Worm (Caenorhabditis elegans) whole organism, young adult: Measurements from ENCODE around the gene zim-1.

ENCODE experiments used
- B0261.1 ChIP-seq: sonication (generic microtip); optimal IDR thresholded peaks from 2 replicates; lab custom pipeline; 2016; ENCODE audit warnings: mild to moderate bottlenecking, missing genetic modification characterization, moderate library complexity, missing compliant biosample characterization
- B0336.3 ChIP-seq: fragments of 200-800 bp; sonication (Bioruptor generic); IDR thresholded peaks from 2 replicates; pipeline ENCODE4 v1.3.6; 2022; ENCODE audit warnings: missing genetic modification characterization, missing compliant biosample characterization
- F10E7.11 ChIP-seq: sonication (generic microtip); optimal IDR thresholded peaks from 2 replicates; lab custom pipeline; 2017; ENCODE audit warnings: mild to moderate bottlenecking, missing genetic modification characterization, moderate library complexity, missing compliant biosample characterization
- F22D6.2 ChIP-seq: sonication (generic microtip); optimal IDR thresholded peaks from 2 replicates; lab custom pipeline; 2016; ENCODE audit warnings: mild to moderate bottlenecking, missing genetic modification characterization, missing compliant biosample characterization
- F37B4.10 ChIP-seq: fragments of 200-800 bp; sonication (Bioruptor generic); IDR thresholded peaks from 2 replicates; pipeline ENCODE4 v1.3.6; 2022; ENCODE audit warnings: missing genetic modification characterization, missing compliant biosample characterization
- F55B11.4 ChIP-seq: sonication (generic microtip); optimal IDR thresholded peaks from 2 replicates; lab custom pipeline; 2016; ENCODE audit warnings: missing compliant biosample characterization, missing genetic modification characterization, borderline replicate concordance; ENCODE audit not compliant: insufficient read depth
- F57A8.1 ChIP-seq: fragments of 200-800 bp; sonication (Bioruptor generic); optimal IDR thresholded peaks from 2 replicates; lab custom pipeline; 2018; ENCODE audit warnings: mild to moderate bottlenecking, missing genetic modification characterization, moderate library complexity, missing compliant biosample characterization
- F57C9.4 ChIP-seq: sonication (generic microtip); optimal IDR thresholded peaks from 2 replicates; lab custom pipeline; 2017; ENCODE audit warnings: mild to moderate bottlenecking, missing genetic modification characterization, missing compliant biosample characterization
- K11D2.4 ChIP-seq: fragments of 200-800 bp; sonication (Bioruptor generic); IDR thresholded peaks from 2 replicates; pipeline ENCODE4 v1.3.6; 2022; ENCODE audit warnings: missing genetic modification reagents, missing genetic modification characterization, missing compliant biosample characterization
- T07F8.4 ChIP-seq: sonication (generic microtip); optimal IDR thresholded peaks from 2 replicates; lab custom pipeline; 2016; ENCODE audit warnings: mild to moderate bottlenecking, missing genetic modification characterization, moderate library complexity, missing compliant biosample characterization
- T26A5.8 ChIP-seq: sonication (generic microtip); optimal IDR thresholded peaks from 2 replicates; lab custom pipeline; 2016; ENCODE audit warnings: missing genetic modification characterization, missing compliant biosample characterization
- Y53G8AR.9 ChIP-seq: fragments of 200-800 bp; sonication (Bioruptor generic); conservative IDR thresholded peaks from 2 replicates; pipeline ENCODE4 v1.3.6; 2022; ENCODE audit warnings: missing genetic modification reagents, missing genetic modification characterization, missing compliant biosample characterization
- Y67H2A.10 ChIP-seq: fragments of 200-800 bp; sonication (Bioruptor generic); conservative IDR thresholded peaks from 2 replicates; pipeline ENCODE4 v1.3.6; 2022; ENCODE audit warnings: missing genetic modification reagents, missing genetic modification characterization, missing compliant biosample characterization
- athp-1 ChIP-seq: sonication (generic microtip); optimal IDR thresholded peaks from 2 replicates; lab custom pipeline; 2017; ENCODE audit warnings: mild to moderate bottlenecking, missing genetic modification characterization, missing compliant biosample characterization
- attf-5 ChIP-seq: fragments of 200-800 bp; sonication (Bioruptor generic); optimal IDR thresholded peaks from 2 replicates; lab custom pipeline; 2018; ENCODE audit warnings: mild to moderate bottlenecking, missing genetic modification characterization, missing compliant biosample characterization
- ccch-3 ChIP-seq: fragments of 200-800 bp; sonication (Bioruptor generic); optimal IDR thresholded peaks from 2 replicates; lab custom pipeline; 2018; ENCODE audit warnings: mild to moderate bottlenecking, missing genetic modification characterization, missing compliant biosample characterization
- cebp-2 ChIP-seq: fragments of 200-800 bp; sonication (Bioruptor generic); IDR thresholded peaks from 2 replicates; pipeline ENCODE4 v1.3.6; 2022; ENCODE audit warnings: missing genetic modification characterization, missing compliant biosample characterization
- ceh-100 ChIP-seq: fragments of 200-800 bp; sonication (Bioruptor generic); IDR thresholded peaks from 2 replicates; pipeline ENCODE4 v1.3.6; 2022; ENCODE audit warnings: missing genetic modification reagents, missing genetic modification characterization, missing compliant biosample characterization
- ceh-79 ChIP-seq: sonication (generic microtip); optimal IDR thresholded peaks from 2 replicates; lab custom pipeline; 2017; ENCODE audit warnings: mild to moderate bottlenecking, missing genetic modification characterization, missing compliant biosample characterization
- ceh-91 ChIP-seq: fragments of 200-800 bp; sonication (Bioruptor generic); IDR thresholded peaks from 2 replicates; pipeline ENCODE4 v1.3.6; 2022; ENCODE audit warnings: missing genetic modification reagents, missing genetic modification characterization, missing compliant biosample characterization
- chd-7 ChIP-seq: sonication (generic microtip); optimal IDR thresholded peaks from 2 replicates; lab custom pipeline; 2016; ENCODE audit warnings: mild to moderate bottlenecking, missing genetic modification characterization, moderate library complexity, missing compliant biosample characterization
- dox-1 ChIP-seq: fragments of 200-800 bp; sonication (Bioruptor generic); IDR thresholded peaks from 2 replicates; pipeline ENCODE4 v1.3.6; 2022; ENCODE audit warnings: missing genetic modification reagents, missing genetic modification characterization, missing compliant biosample characterization
- dpff-1 ChIP-seq: sonication (generic microtip); optimal IDR thresholded peaks from 2 replicates; lab custom pipeline; 2017; ENCODE audit warnings: mild to moderate bottlenecking, missing genetic modification characterization, missing compliant biosample characterization
- egrh-3 ChIP-seq: fragments of 200-800 bp; sonication (Bioruptor generic); IDR thresholded peaks from 2 replicates; pipeline ENCODE4 v1.3.6; 2022; ENCODE audit warnings: missing genetic modification reagents, missing genetic modification characterization, missing compliant biosample characterization
- fkh-3 ChIP-seq: sonication (generic microtip); optimal IDR thresholded peaks from 2 replicates; lab custom pipeline; 2016; ENCODE audit warnings: mild to moderate bottlenecking, missing genetic modification characterization, missing compliant biosample characterization
- hlh-12 ChIP-seq: sonication (generic microtip); optimal IDR thresholded peaks from 2 replicates; lab custom pipeline; 2016; ENCODE audit warnings: missing genetic modification characterization, missing compliant biosample characterization
- hmg-20 ChIP-seq: fragments of 200-800 bp; sonication (Bioruptor generic); IDR thresholded peaks from 2 replicates; pipeline ENCODE4 v1.3.6; 2022; ENCODE audit warnings: missing genetic modification reagents, missing genetic modification characterization, missing compliant biosample characterization
- lsl-1 ChIP-seq: fragments of 200-800 bp; sonication (Bioruptor generic); optimal IDR thresholded peaks from 2 replicates; lab custom pipeline; 2018; ENCODE audit warnings: mild to moderate bottlenecking, missing genetic modification characterization, moderate library complexity, missing compliant biosample characterization
- madf-3 ChIP-seq: fragments of 200-800 bp; sonication (Bioruptor generic); IDR thresholded peaks from 2 replicates; pipeline ENCODE4 v1.3.6; 2022; ENCODE audit warnings: missing genetic modification reagents, missing genetic modification characterization, missing compliant biosample characterization
- mxl-1 ChIP-seq: sonication (generic microtip); optimal IDR thresholded peaks from 2 replicates; lab custom pipeline; 2016; ENCODE audit warnings: missing genetic modification characterization, missing compliant biosample characterization
- nhr-120 ChIP-seq: fragments of 200-800 bp; sonication (Bioruptor generic); IDR thresholded peaks from 2 replicates; pipeline ENCODE4 v1.3.6; 2022; ENCODE audit warnings: missing genetic modification characterization, missing compliant biosample characterization
- nhr-179 ChIP-seq: sonication (generic microtip); optimal IDR thresholded peaks from 2 replicates; lab custom pipeline; 2016; ENCODE audit warnings: mild to moderate bottlenecking, missing genetic modification characterization, missing compliant biosample characterization
- nhr-27 ChIP-seq: fragments of 200-800 bp; sonication (Bioruptor generic); optimal IDR thresholded peaks from 2 replicates; lab custom pipeline; 2018; ENCODE audit warnings: mild to moderate bottlenecking, missing genetic modification characterization, moderate library complexity, missing compliant biosample characterization
- rcor-1 ChIP-seq: fragments of 200-800 bp; sonication (Bioruptor generic); IDR thresholded peaks from 2 replicates; pipeline ENCODE4 v1.3.6; 2022; ENCODE audit warnings: missing genetic modification reagents, missing genetic modification characterization, missing compliant biosample characterization
- snpc-1.3 ChIP-seq: sonication (generic microtip); optimal IDR thresholded peaks from 2 replicates; lab custom pipeline; 2017; ENCODE audit warnings: missing genetic modification characterization, mild to moderate bottlenecking, missing compliant biosample characterization, antibody characterized with exemption, moderate library complexity, missing genotype, missing genetic modification reagents; ENCODE audit not compliant: insufficient read depth
- sptf-2 ChIP-seq: fragments of 200-800 bp; sonication (Bioruptor generic); optimal IDR thresholded peaks from 2 replicates; lab custom pipeline; 2018; ENCODE audit warnings: mild to moderate bottlenecking, missing genetic modification characterization, missing compliant biosample characterization
- tbp1 ChIP-seq: fragments of 200-800 bp; sonication (Bioruptor generic); optimal IDR thresholded peaks from 2 replicates; lab custom pipeline; 2018; ENCODE audit warnings: mild to moderate bottlenecking, missing genetic modification characterization, missing compliant biosample characterization
- tbx-9 ChIP-seq: sonication (generic microtip); optimal IDR thresholded peaks from 2 replicates; lab custom pipeline; 2016; ENCODE audit warnings: borderline replicate concordance, missing genetic modification characterization, inconsistent platforms, missing compliant biosample characterization
- tlf-1 ChIP-seq: fragments of 200-800 bp; sonication (Bioruptor generic); optimal IDR thresholded peaks from 2 replicates; lab custom pipeline; 2018; ENCODE audit warnings: mild to moderate bottlenecking, missing genetic modification characterization, missing compliant biosample characterization
- unc-130 ChIP-seq: sonication (generic microtip); optimal IDR thresholded peaks from 2 replicates; lab custom pipeline; 2016; ENCODE audit warnings: missing genetic modification reagents, missing genetic modification characterization, missing compliant biosample characterization
- zfh-2 ChIP-seq: fragments of 200-800 bp; sonication (Bioruptor generic); conservative IDR thresholded peaks from 2 replicates; pipeline ENCODE4 v1.3.6; 2022; ENCODE audit warnings: missing genetic modification reagents, missing genetic modification characterization, missing compliant biosample characterization
- ztf-18 ChIP-seq: sonication (generic microtip); optimal IDR thresholded peaks from 2 replicates; lab custom pipeline; 2016; ENCODE audit warnings: missing genotype, mild to moderate bottlenecking, missing genetic modification characterization, missing compliant biosample characterization
- ztf-26 ChIP-seq: sonication (generic microtip); optimal IDR thresholded peaks from 2 replicates; lab custom pipeline; 2017; ENCODE audit warnings: missing genetic modification characterization, missing compliant biosample characterization

zim-1 gene

ce11 chrIV:10593570-10593969 is 46.7 kb downstream of the zim-1 start, which contains the start of gene C43F9.7:
C43F9.7 (minus strand) TSS chrIV:10593670.
- no peak for TF ChIP-seq F10E7.11 (tag; lab: Kevin White, UChicago)
- TF ChIP-seq T26A5.8 (tag; lab: Kevin White, UChicago), result no peak
- TF ChIP-seq ccch-3 (GFP tag; lab: Kevin White, UChicago), result no peak
- TF ChIP-seq F57A8.1 (GFP tag; lab: Kevin White, UChicago), result no peak

- TF ChIP-seq ztf-18 (tag; lab: Kevin White, UChicago) (no peak), nhr-120 (GFP tag; lab: Robert Waterston, UW) (no peak), nhr-27 (tag; lab: Kevin White, UChicago) (no peak), mxl-1 (no peak), attf-5 (GFP tag; lab: Kevin White, UChicago) (no peak), snpc-1.3 (tag; lab: Kevin White, UChicago) (no peak), hmg-20 (no peak), zfh-2 (no peak), chd-7 (no peak), F10E7.11 (tag; lab: Kevin White, UChicago) (no peak), unc-130 (GFP tag; lab: Kevin White, UChicago) (no peak), K11D2.4 (GFP tag; lab: Robert Waterston, UW) (no peak), tlf-1 (no peak), lsl-1 (GFP tag; lab: Kevin White, UChicago) (no peak), nhr-179 (tag; lab: Kevin White, UChicago) (no peak), dpff-1 (no peak)
Measured at ce11 chrIV:10596505-10596904, 49.6 kb downstream of the zim-1 start, which contains the start of gene C43F9.11. C43F9.11 (plus strand) TSS chrIV:10596805.

ce11 chrIV:10599983-10600382 is 53.1 kb downstream of the zim-1 start, which contains the start of gene R09H10.1:
R09H10.1 (plus strand) TSS chrIV:10600283.
- TF ChIP-seq F22D6.2 (tag; lab: Kevin White, UChicago) (no peak), ceh-100 (GFP tag; lab: Robert Waterston, UW) (no peak), B0336.3 (GFP tag; lab: Robert Waterston, UW) (no peak), egrh-3 (GFP tag; lab: Robert Waterston, UW) (no peak), F57C9.4 (tag; lab: Kevin White, UChicago) (no peak), rcor-1 (GFP tag; lab: Robert Waterston, UW) (no peak), ceh-79 (tag; lab: Kevin White, UChicago) (no peak), ztf-26 (tag; lab: Kevin White, UChicago) (no peak), dpff-1 (no peak), T07F8.4 (tag; lab: Kevin White, UChicago) (no peak), cebp-2 (GFP tag; lab: Robert Waterston, UW) (no peak), F55B11.4 (tag; lab: Kevin White, UChicago) (no peak), hlh-12 (tag; lab: Kevin White, UChicago) (no peak), sptf-2 (GFP tag; lab: Kevin White, UChicago) (no peak), tbp1 (no peak), tbx-9 (tag; lab: Kevin White, UChicago) (no peak), mxl-1 (no peak)
- TF ChIP-seq, all 124 proteins: peak for 0

ce11 chrIV:10602644-10603043 is 55.8 kb downstream of the zim-1 start, which contains the start of gene R09H10.2:
R09H10.2 (plus strand) TSS chrIV:10602944.
- TF ChIP-seq fkh-3 (tag; lab: Kevin White, UChicago) (no peak), dox-1 (GFP tag; lab: Robert Waterston, UW) (no peak), F37B4.10 (GFP tag; lab: Robert Waterston, UW) (no peak), B0261.1 (tag; lab: Kevin White, UChicago) (no peak), madf-3 (GFP tag; lab: Robert Waterston, UW) (no peak), Y53G8AR.9 (GFP tag; lab: Robert Waterston, UW) (no peak), ceh-91 (GFP tag; lab: Robert Waterston, UW) (no peak), Y67H2A.10 (GFP tag; lab: Robert Waterston, UW) (no peak), athp-1 (tag; lab: Kevin White, UChicago) (no peak)
- TF ChIP-seq, all 124 proteins: peak for 0
